Worm (Caenorhabditis elegans): ENCODE data around the gene T03G6.3.

DNA sequence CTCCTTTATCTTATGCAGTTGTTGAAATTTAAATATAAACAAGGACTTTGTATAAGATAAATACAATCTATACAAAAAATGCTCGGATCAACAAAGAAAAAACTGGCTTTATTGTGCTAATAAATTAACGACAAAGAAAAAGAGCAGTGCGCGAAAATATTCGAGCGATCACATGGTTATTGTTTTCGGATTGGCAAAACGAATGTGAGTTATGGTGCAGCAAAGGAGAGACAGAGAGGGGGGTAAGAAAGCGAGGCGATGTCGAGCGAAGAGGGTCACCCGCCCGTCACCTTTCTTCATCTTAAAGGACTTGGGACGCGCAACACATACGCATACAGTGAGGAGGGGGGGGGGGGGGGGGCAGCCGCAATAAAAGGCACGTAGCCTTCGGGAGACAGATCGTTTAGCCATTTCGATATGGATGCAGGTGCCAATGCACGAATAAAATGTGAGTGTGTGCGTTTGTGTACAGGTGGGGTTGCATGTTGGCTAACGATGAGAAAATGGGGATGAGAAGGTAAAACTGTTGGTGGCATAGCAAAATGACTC is 32.3 kb downstream of the T03G6.3 start:
- TF ChIP-seq gmeb-1 (tag; optimal IDR thresholded peaks at IDR 0.05) (no peak), ztf-4 (tag; optimal IDR thresholded peaks at IDR 0.05) (no peak), nhr-77 (tag; optimal IDR thresholded peaks at IDR 0.05) (no peak), nhr-23 (tag; optimal IDR thresholded peaks at IDR 0.05) (no peak), ama-1 (optimal IDR thresholded peaks at IDR 0.05) (no peak), zag-1 (tag; optimal IDR thresholded peaks at IDR 0.05) (no peak)

Measured in whole organism, L2 larva.